Fruit fly (Drosophila melanogaster): ENCODE data around the gene vls.

The vls gene

dm6 chr2L:20091094-20091679 lies 25.7 kb upstream of the vls start, which contains the start of the genes CG10747 and Pyroxd1:
Gene CG10747, minus strand, starts transcription at chr2L:20091348.
Gene Pyroxd1, plus strand, starts transcription at chr2L:20091435.
- TF ChIP-seq CG32767 (GFP tag; IDR thresholded peaks at IDR 0.05): peak; percentile 95
- TF ChIP-seq CG6272 (GFP tag; IDR thresholded peaks at IDR 0.05): peak; percentile 92
- TF ChIP-seq Jarid2 (GFP tag; optimal IDR thresholded peaks at IDR 0.05): peak; percentile 70
- peak; percentile 94 for TF ChIP-seq CG4854 (GFP tag; optimal IDR thresholded peaks at IDR 0.05)
- peak; percentile 98 for TF ChIP-seq CG7839 (tag; optimal IDR thresholded peaks at IDR 0.05)
- peak; percentile 99 for TF ChIP-seq Med (GFP tag)
- TF ChIP-seq lmd (GFP tag; IDR thresholded peaks at IDR 0.05): peak; percentile 98
- peak; percentile 84 for TF ChIP-seq CG1792 (GFP tag; optimal IDR thresholded peaks at IDR 0.05)
- peak; percentile 91 for TF ChIP-seq cwo (GFP tag; optimal IDR thresholded peaks at IDR 0.05)
- no peak for TF ChIP-seq CG1832 (GFP tag; optimal IDR thresholded peaks at IDR 0.05)
- no peak for TF ChIP-seq inv (GFP tag; IDR thresholded peaks at IDR 0.05; ENCODE audit: partially characterized antibody)
- TF ChIP-seq CG16863 (GFP tag; optimal IDR thresholded peaks at IDR 0.05): peak; percentile 93
- TF ChIP-seq oc (tag; optimal IDR thresholded peaks at IDR 0.05): peak; percentile 93
- peak; percentile 94 for TF ChIP-seq CG8944 (GFP tag; optimal IDR thresholded peaks at IDR 0.05)
- peak; percentile 99 for TF ChIP-seq Ets65A (GFP tag)
- TF ChIP-seq bcd (GFP tag; optimal IDR thresholded peaks at IDR 0.05): peak; percentile 96
- peak; percentile 96 for TF ChIP-seq sisA (GFP tag; IDR thresholded peaks at IDR 0.05)
- TF ChIP-seq scrt (GFP tag; optimal IDR thresholded peaks at IDR 0.05): peak; percentile 91
- TF ChIP-seq CG2116 (GFP tag; optimal IDR thresholded peaks at IDR 0.05): peak; percentile 84
- peak; percentile 87 for TF ChIP-seq CG3065 (GFP tag; optimal IDR thresholded peaks at IDR 0.05)
- TF ChIP-seq CG13287 (GFP tag; IDR thresholded peaks at IDR 0.05; ENCODE audit: partially characterized antibody): peak; percentile 31; the same call in 1 of the 2 replicates
- peak; percentile 33; the same call in 1 of the 2 replicates for TF ChIP-seq aop (GFP tag; IDR thresholded peaks at IDR 0.05)
- peak; percentile 95 for TF ChIP-seq CG10654 (GFP tag; optimal IDR thresholded peaks at IDR 0.05)
- peak; percentile 80; the same call in 2 of the 3 replicates for TF ChIP-seq gce (GFP tag; IDR thresholded peaks at IDR 0.05)
- no peak for TF ChIP-seq hb (GFP tag; IDR thresholded peaks at IDR 0.05; ENCODE audit: partially characterized antibody)
- peak; percentile 88 for TF ChIP-seq Bdp1 (GFP tag; optimal IDR thresholded peaks at IDR 0.05)
- TF ChIP-seq gfzf (GFP tag; optimal IDR thresholded peaks at IDR 0.05): peak; percentile 78
- peak; percentile 93 for TF ChIP-seq HLH3B (GFP tag; IDR thresholded peaks at IDR 0.05)
- TF ChIP-seq HLH54F (GFP tag; optimal IDR thresholded peaks at IDR 0.05): peak; percentile 97
- peak; percentile 93 for TF ChIP-seq jigr1 (GFP tag; IDR thresholded peaks at IDR 0.05)
- TF ChIP-seq Poxn (GFP tag; IDR thresholded peaks at IDR 0.05): peak; percentile 91
- peak; percentile 89 for TF ChIP-seq CG10267 (tag; optimal IDR thresholded peaks at IDR 0.05)
- TF ChIP-seq onecut (GFP tag; IDR thresholded peaks at IDR 0.05): peak; percentile 86
- peak; percentile 83 for TF ChIP-seq Adf1 (GFP tag; IDR thresholded peaks at IDR 0.05)
- TF ChIP-seq CG13894 (tag; optimal IDR thresholded peaks at IDR 0.05): peak; percentile 95
- TF ChIP-seq fd64A (GFP tag; optimal IDR thresholded peaks at IDR 0.05): peak; percentile 78
- TF ChIP-seq nerfin-2 (GFP tag; IDR thresholded peaks at IDR 0.05; ENCODE audit: partially characterized antibody): no peak
- TF ChIP-seq ash1 (GFP tag; optimal IDR thresholded peaks at IDR 0.05): peak; percentile 70
- TF ChIP-seq CTCF (GFP tag; optimal IDR thresholded peaks at IDR 0.05): peak; percentile 56
- peak in 1 of 3 experiments; percentile 95 for TF ChIP-seq lola (GFP tag; optimal IDR thresholded peaks at IDR 0.05)
- peak; percentile 98 for TF ChIP-seq dysf (GFP tag; IDR thresholded peaks at IDR 0.05)
- peak; percentile 96 for TF ChIP-seq Taf1 (GFP tag; IDR thresholded peaks at IDR 0.05)
- TF ChIP-seq NK7.1 (GFP tag; optimal IDR thresholded peaks at IDR 0.05): peak; percentile 90
- peak; percentile 74 for TF ChIP-seq kni (GFP tag; optimal IDR thresholded peaks at IDR 0.05)
- TF ChIP-seq BEAF-32 (GFP tag; optimal IDR thresholded peaks at IDR 0.05): peak; percentile 39
- peak; percentile 96 for TF ChIP-seq gcm (GFP tag; optimal IDR thresholded peaks at IDR 0.05)
- peak; percentile 93 to 96 for TF ChIP-seq Pdp1 (GFP tag; optimal IDR thresholded peaks at IDR 0.05)
- TF ChIP-seq gsb-n (tag; optimal IDR thresholded peaks at IDR 0.05): peak; percentile 94
- peak; percentile 90 for TF ChIP-seq crc (GFP tag; optimal IDR thresholded peaks at IDR 0.05)
- TF ChIP-seq CG6654 (GFP tag; optimal IDR thresholded peaks at IDR 0.05): peak; percentile 93

All from whole organism, embryonic.